Worm (Caenorhabditis elegans): ENCODE results near the gene comt-5.

DNA sequence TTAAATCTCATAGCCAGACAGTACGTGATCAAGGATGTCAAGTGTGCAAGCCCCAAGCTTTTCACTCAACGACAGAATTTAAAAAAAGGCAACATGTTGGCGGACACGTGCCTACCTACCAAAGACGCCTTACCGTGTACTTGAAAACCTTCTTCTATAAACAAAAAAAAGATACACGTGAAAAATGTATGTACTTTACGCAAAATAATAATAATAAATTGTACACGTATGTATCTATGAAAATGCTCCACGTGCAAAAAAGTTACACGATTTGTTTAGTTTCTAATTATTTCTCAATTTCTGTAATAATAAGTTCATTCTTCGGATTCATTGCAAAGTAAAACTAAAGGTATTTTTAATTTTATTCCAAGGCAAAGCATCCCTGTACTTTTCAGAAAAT, 48.8 kb downstream of the comt-5 start, which contains the start of gene cysl-4:
- no peak for TF ChIP-seq unc-39 (tag; optimal IDR thresholded peaks at IDR 0.05)
- no peak for TF ChIP-seq mdl-1 (tag; optimal IDR thresholded peaks at IDR 0.05)
